Fruit fly (Drosophila melanogaster): ENCODE data around the gene CG6769.

CG6769 gene

dm6 chrX:17830211-17830616 is 30.6 kb upstream of the CG6769 start (continued):
- TF ChIP-seq mam (GFP tag; optimal IDR thresholded peaks at IDR 0.05) = no peak
- TF ChIP-seq E2f2 (GFP tag; IDR thresholded peaks at IDR 0.05) = no peak
- no peak for TF ChIP-seq abd-A (tag; optimal IDR thresholded peaks at IDR 0.05)
- no peak for TF ChIP-seq Bgb (GFP tag; IDR thresholded peaks at IDR 0.05; ENCODE audit: partially characterized antibody)
- TF ChIP-seq CG1529 (GFP tag; optimal IDR thresholded peaks at IDR 0.05) = no peak
- TF ChIP-seq Doc2 (GFP tag; IDR thresholded peaks at IDR 0.05) = no peak
- peak; percentile 10 for TF ChIP-seq zen (tag; optimal IDR thresholded peaks at IDR 0.05)
- no peak for TF ChIP-seq Hsf (GFP tag; optimal IDR thresholded peaks at IDR 0.05)
- TF ChIP-seq gsb (GFP tag; IDR thresholded peaks at IDR 0.05) = no peak
- peak; percentile 23 for TF ChIP-seq CG11504 (tag; optimal IDR thresholded peaks at IDR 0.05)
- TF ChIP-seq pzg (GFP tag; optimal IDR thresholded peaks at IDR 0.05) = no peak
- no peak for TF ChIP-seq eyg (GFP tag; optimal IDR thresholded peaks at IDR 0.05)
- no peak for TF ChIP-seq Lpt (GFP tag; optimal IDR thresholded peaks at IDR 0.05)
- no peak for TF ChIP-seq nerfin-2 (GFP tag; IDR thresholded peaks at IDR 0.05; ENCODE audit: partially characterized antibody)
- TF ChIP-seq bcd (GFP tag; optimal IDR thresholded peaks at IDR 0.05) = no peak
- TF ChIP-seq Aef1 (GFP tag; IDR thresholded peaks at IDR 0.05) = no peak
- no peak for TF ChIP-seq CG6254 (GFP tag; optimal IDR thresholded peaks at IDR 0.05)
- no peak for TF ChIP-seq CG10321 (GFP tag; IDR thresholded peaks at IDR 0.05)
- TF ChIP-seq CG4617 (GFP tag; optimal IDR thresholded peaks at IDR 0.05; ENCODE audit: borderline replicate concordance) = no peak
- TF ChIP-seq Dbx (GFP tag; IDR thresholded peaks at IDR 0.05) = no peak
- TF ChIP-seq CG31441 (GFP tag; IDR thresholded peaks at IDR 0.05) = no peak
- no peak for TF ChIP-seq CG8089 (GFP tag; optimal IDR thresholded peaks at IDR 0.05)
- TF ChIP-seq Myb (GFP tag; optimal IDR thresholded peaks at IDR 0.05) = peak; percentile 18
- no peak for TF ChIP-seq Atf3 (GFP tag; optimal IDR thresholded peaks at IDR 0.05)
- no peak for TF ChIP-seq nom (GFP tag; optimal IDR thresholded peaks at IDR 0.05)
- TF ChIP-seq Eip74EF (GFP tag; optimal IDR thresholded peaks at IDR 0.05) = no peak
- peak; percentile 6 for TF ChIP-seq trem (tag; optimal IDR thresholded peaks at IDR 0.05)
- TF ChIP-seq ems (GFP tag; optimal IDR thresholded peaks at IDR 0.05) = no peak
- TF ChIP-seq Mes4 (GFP tag; optimal IDR thresholded peaks at IDR 0.05) = peak; percentile 18
- TF ChIP-seq grn (GFP tag; optimal IDR thresholded peaks at IDR 0.05) = no peak
- TF ChIP-seq Asciz (GFP tag; optimal IDR thresholded peaks at IDR 0.05) = no peak
- TF ChIP-seq slou (GFP tag; optimal IDR thresholded peaks at IDR 0.05) = no peak
- TF ChIP-seq CG17359 (tag; optimal IDR thresholded peaks at IDR 0.05) = peak; percentile 17
- no peak for TF ChIP-seq sob (GFP tag; IDR thresholded peaks at IDR 0.05)
- no peak for TF ChIP-seq disco-r (GFP tag; optimal IDR thresholded peaks at IDR 0.05)
- no peak for TF ChIP-seq Taf1 (GFP tag; IDR thresholded peaks at IDR 0.05)
- TF ChIP-seq CG13624 (GFP tag; optimal IDR thresholded peaks at IDR 0.05) = no peak
- TF ChIP-seq fd3F (GFP tag; optimal IDR thresholded peaks at IDR 0.05) = no peak
- TF ChIP-seq pb (GFP tag; optimal IDR thresholded peaks at IDR 0.05) = peak; percentile 31
- TF ChIP-seq CG43689 (GFP tag; IDR thresholded peaks at IDR 0.05) = no peak
- TF ChIP-seq Xrp1 (GFP tag; IDR thresholded peaks at IDR 0.05) = peak; percentile 8; the same call in 1 of the 2 replicates
- peak; percentile 28 for TF ChIP-seq tio (GFP tag; optimal IDR thresholded peaks at IDR 0.05)
- no peak for TF ChIP-seq inv (GFP tag; IDR thresholded peaks at IDR 0.05; ENCODE audit: partially characterized antibody)
- peak; percentile 28 for TF ChIP-seq CoRest (tag; optimal IDR thresholded peaks at IDR 0.05)
- TF ChIP-seq Xbp1 (GFP tag; optimal IDR thresholded peaks at IDR 0.05) = peak; percentile 7
- peak; percentile 65 to 79 for TF ChIP-seq tll (GFP tag; optimal IDR thresholded peaks at IDR 0.05)
- TF ChIP-seq slbo (GFP tag; IDR thresholded peaks at IDR 0.05) = no peak
- no peak for TF ChIP-seq CG16779 (GFP tag; IDR thresholded peaks at IDR 0.05)
- TF ChIP-seq CG42726 (GFP tag; IDR thresholded peaks at IDR 0.05; ENCODE audit: partially characterized antibody) = no peak
- TF ChIP-seq CG12391 (tag; optimal IDR thresholded peaks at IDR 0.05) = no peak
- no peak for TF ChIP-seq Meics (GFP tag; optimal IDR thresholded peaks at IDR 0.05)

All from whole organism, embryonic.